Fruit fly (Drosophila melanogaster) whole organism, embryonic: ENCODE measurements around the gene Vps29.

Source experiments
- ATbp ChIP-seq: fragments of 200-800 bp; sonication (Bioruptor generic); optimal IDR thresholded peaks from 2 replicates; lab custom pipeline; 2017; ENCODE audit warnings: missing biosample characterization, mild to moderate bottlenecking, missing genetic modification characterization, missing genetic modification reagents
- Atf-2 ChIP-seq: fragments of 200-800 bp; sonication (Bioruptor generic); optimal IDR thresholded peaks from 2 replicates; lab custom pipeline; 2016; ENCODE audit warnings: missing biosample characterization, missing genetic modification characterization
- B-H1 ChIP-seq: fragments of 200-800 bp; sonication (Bioruptor generic); IDR thresholded peaks from 3 replicates; pipeline ENCODE4 v1.3.6; 2022; ENCODE audit warnings: missing biosample characterization, missing genetic modification characterization
- CG10267 ChIP-seq: fragments of 200-800 bp; sonication (Bioruptor generic); optimal IDR thresholded peaks from 2 replicates; lab custom pipeline; 2018; ENCODE audit warnings: missing biosample characterization, mild to moderate bottlenecking, missing genetic modification characterization, moderate library complexity
- CG10431 ChIP-seq: fragments of 200-800 bp; sonication (Bioruptor generic); optimal IDR thresholded peaks from 3 replicates; lab custom pipeline; 2018; ENCODE audit warnings: missing biosample characterization, mild to moderate bottlenecking, missing genetic modification characterization
- CG11696 ChIP-seq: fragments of 200-800 bp; sonication (Bioruptor generic); IDR thresholded peaks from 2 replicates; pipeline ENCODE4 v1.3.6; 2022; ENCODE audit warnings: missing biosample characterization, missing genetic modification characterization
- CG15479 ChIP-seq: fragments of 200-800 bp; sonication (Bioruptor generic); optimal IDR thresholded peaks from 3 replicates; lab custom pipeline; 2019; ENCODE audit warnings: missing biosample characterization, mild to moderate bottlenecking, missing genetic modification characterization, moderate library complexity
- CG16779 ChIP-seq: fragments of 200-800 bp; sonication (Bioruptor generic); IDR thresholded peaks from 2 replicates; pipeline ENCODE4 v1.3.6; 2022; ENCODE audit warnings: missing biosample characterization, missing genetic modification characterization
- CG2889 ChIP-seq: fragments of 200-800 bp; sonication (Bioruptor generic); IDR thresholded peaks from 3 replicates; pipeline ENCODE4 v1.3.6; 2022; ENCODE audit warnings: missing biosample characterization, missing genetic modification characterization
- CG4360 ChIP-seq: fragments of 200-800 bp; sonication (Bioruptor generic); IDR thresholded peaks from 2 replicates; pipeline ENCODE4 v1.3.6; 2022; ENCODE audit warnings: missing biosample characterization, missing genetic modification characterization
- CG4854 ChIP-seq: fragments of 200-800 bp; sonication (Bioruptor generic); optimal IDR thresholded peaks from 2 replicates; lab custom pipeline; 2016; ENCODE audit warnings: missing biosample characterization, missing genetic modification characterization, inconsistent platforms
- CG6272 ChIP-seq: fragments of 200-800 bp; sonication (Bioruptor generic); IDR thresholded peaks from 2 replicates; pipeline ENCODE4 v1.3.6; 2022; ENCODE audit warnings: missing biosample characterization, missing genetic modification characterization
- CG6854 ChIP-seq: fragments of 200-800 bp; sonication (Bioruptor generic); optimal IDR thresholded peaks from 3 replicates; lab custom pipeline; 2017; ENCODE audit warnings: missing biosample characterization, mild to moderate bottlenecking, missing genetic modification characterization
- CG8290 ChIP-seq, 3 experiments: fragments of 200-800 bp; sonication (Bioruptor generic); optimal IDR thresholded peaks; 2 replicates each; lab custom pipeline; 2016 to 2019; ENCODE audit warnings: missing biosample characterization in 3 of 3, missing genetic modification characterization in 3 of 3, mild to moderate bottlenecking in 2 of 3, moderate library complexity in 1 of 3
- D ChIP-seq, 2 experiments: fragments of 200-800 bp in 1 of 2; fragments of >200 bp in 1 of 2; sonication (Bioruptor generic) in 1 of 2; optimal IDR thresholded peaks; 2 replicates in 1 of 2; 3 replicates in 1 of 2; lab custom pipeline; 2017; ENCODE audit warnings: mild to moderate bottlenecking in 1 of 2, missing biosample characterization in 1 of 2, missing genetic modification characterization in 1 of 2, missing genetic modification reagents in 1 of 2
- Dad ChIP-seq: fragments of 200-800 bp; sonication (Bioruptor generic); optimal IDR thresholded peaks from 3 replicates; lab custom pipeline; 2016; ENCODE audit warnings: missing biosample characterization, missing genetic modification characterization
- Dref ChIP-seq: fragments of 200-800 bp; sonication (Bioruptor generic); IDR thresholded peaks from 2 replicates; pipeline ENCODE4 v1.3.6; 2022; ENCODE audit warnings: missing biosample characterization, missing genetic modification characterization
- ERR ChIP-seq: fragments of 200-800 bp; sonication (Bioruptor generic); optimal IDR thresholded peaks from 2 replicates; lab custom pipeline; 2016; ENCODE audit warnings: missing biosample characterization, missing genetic modification characterization
- Fer1 ChIP-seq: fragments of 200-800 bp; sonication (Bioruptor generic); optimal IDR thresholded peaks from 2 replicates; lab custom pipeline; 2017; ENCODE audit warnings: missing biosample characterization, mild to moderate bottlenecking, missing genetic modification characterization
- H15 ChIP-seq: fragments of 200-800 bp; sonication (Bioruptor generic); IDR thresholded peaks from 3 replicates; pipeline ENCODE4 v1.3.6; 2022; ENCODE audit warnings: missing biosample characterization, missing genetic modification characterization
- Hr39 ChIP-seq: fragments of >200 bp; optimal IDR thresholded peaks from 2 replicates; lab custom pipeline; 2017
- Kr ChIP-seq: fragments of 200-800 bp; sonication (Bioruptor generic); optimal IDR thresholded peaks from 2 replicates; lab custom pipeline; 2017; ENCODE audit warnings: missing biosample characterization, mild to moderate bottlenecking, missing genetic modification characterization
- Taf1 ChIP-seq: fragments of 200-800 bp; sonication (Bioruptor generic); IDR thresholded peaks from 2 replicates; pipeline ENCODE4 v1.3.6; 2022; ENCODE audit warnings: missing biosample characterization, missing genetic modification characterization
- ac ChIP-seq: fragments of 200-800 bp; sonication (Bioruptor generic); optimal IDR thresholded peaks from 3 replicates; lab custom pipeline; 2017; ENCODE audit warnings: missing biosample characterization, mild to moderate bottlenecking, missing genetic modification characterization
- aop ChIP-seq: fragments of 200-800 bp; sonication (Bioruptor generic); IDR thresholded peaks from 2 replicates; pipeline ENCODE4 v1.3.6; 2022; ENCODE audit warnings: missing biosample characterization, missing genetic modification characterization
- ap ChIP-seq: fragments of 200-800 bp; sonication (Bioruptor generic); IDR thresholded peaks from 2 replicates; pipeline ENCODE4 v1.3.6; 2022; ENCODE audit warnings: missing biosample characterization, missing genetic modification characterization
- ase ChIP-seq: fragments of 200-800 bp; sonication (Bioruptor generic); IDR thresholded peaks from 3 replicates; pipeline ENCODE4 v1.3.6; 2022; ENCODE audit warnings: missing biosample characterization, missing genetic modification characterization
- bcd ChIP-seq: fragments of 200-800 bp; sonication (Bioruptor generic); optimal IDR thresholded peaks from 2 replicates; lab custom pipeline; 2017; ENCODE audit warnings: missing biosample characterization, mild to moderate bottlenecking, missing genetic modification characterization
- corto ChIP-seq: fragments of 200-800 bp; sonication (Bioruptor generic); optimal IDR thresholded peaks from 2 replicates; lab custom pipeline; 2016; ENCODE audit warnings: missing biosample characterization, mild to moderate bottlenecking, missing genetic modification characterization, moderate library complexity
- dysf ChIP-seq: fragments of 200-800 bp; sonication (Bioruptor generic); IDR thresholded peaks from 3 replicates; pipeline ENCODE4 v1.3.6; 2022; ENCODE audit warnings: missing biosample characterization, missing genetic modification characterization
- fu2 ChIP-seq: fragments of 200-800 bp; sonication (Bioruptor generic); optimal IDR thresholded peaks from 2 replicates; lab custom pipeline; 2016; ENCODE audit warnings: missing biosample characterization, missing genetic modification characterization
- gce ChIP-seq: fragments of 200-800 bp; sonication (Bioruptor generic); IDR thresholded peaks from 3 replicates; pipeline ENCODE4 v1.3.6; 2022; ENCODE audit warnings: missing biosample characterization, missing genetic modification characterization
- gcm2 ChIP-seq: fragments of 200-800 bp; sonication (Bioruptor generic); optimal IDR thresholded peaks from 2 replicates; lab custom pipeline; 2016; ENCODE audit warnings: missing biosample characterization, missing genetic modification characterization
- gro ChIP-seq: fragments of 200-800 bp; sonication (Bioruptor generic); optimal IDR thresholded peaks from 2 replicates; lab custom pipeline; 2016; ENCODE audit warnings: missing biosample characterization, missing genetic modification characterization
- gsb ChIP-seq: fragments of 200-800 bp; sonication (Bioruptor generic); IDR thresholded peaks from 2 replicates; pipeline ENCODE4 v1.3.6; 2022; ENCODE audit warnings: missing biosample characterization, missing genetic modification characterization
- h ChIP-seq: fragments of >200 bp; optimal IDR thresholded peaks from 2 replicates; lab custom pipeline; 2017
- hbn ChIP-seq: fragments of 200-800 bp; sonication (Bioruptor generic); IDR thresholded peaks from 2 replicates; pipeline ENCODE4 v1.3.6; 2022; ENCODE audit warnings: missing biosample characterization, missing genetic modification characterization; ENCODE audit not compliant: partially characterized antibody
- inv ChIP-seq: fragments of 200-800 bp; sonication (Bioruptor generic); IDR thresholded peaks from 2 replicates; pipeline ENCODE4 v1.3.6; 2022; ENCODE audit warnings: missing biosample characterization, missing genetic modification characterization; ENCODE audit not compliant: partially characterized antibody
- jing ChIP-seq: fragments of 200-800 bp; sonication (Bioruptor generic); optimal IDR thresholded peaks from 2 replicates; lab custom pipeline; 2018; ENCODE audit warnings: missing biosample characterization, mild to moderate bottlenecking, missing genetic modification characterization
- kah ChIP-seq: fragments of 200-800 bp; sonication (Bioruptor generic); optimal IDR thresholded peaks from 2 replicates; lab custom pipeline; 2018; ENCODE audit warnings: missing biosample characterization, mild to moderate bottlenecking, missing genetic modification characterization
- lmd ChIP-seq: fragments of 200-800 bp; sonication (Bioruptor generic); IDR thresholded peaks from 2 replicates; pipeline ENCODE4 v1.3.6; 2022; ENCODE audit warnings: missing biosample characterization, missing genetic modification characterization
- mld ChIP-seq: fragments of 200-800 bp; sonication (Bioruptor generic); IDR thresholded peaks from 3 replicates; pipeline ENCODE4 v1.3.6; 2022; ENCODE audit warnings: missing biosample characterization, missing genetic modification characterization; ENCODE audit not compliant: partially characterized antibody
- onecut ChIP-seq: fragments of 200-800 bp; sonication (Bioruptor generic); IDR thresholded peaks from 2 replicates; pipeline ENCODE4 v1.3.6; 2022; ENCODE audit warnings: missing biosample characterization, missing genetic modification characterization
- pan ChIP-seq, 4 experiments: fragments of >200 bp in 3 of 4; fragments of 200-800 bp in 1 of 4; sonication (Bioruptor generic) in 1 of 4; optimal IDR thresholded peaks in 3 of 4; IDR thresholded peaks in 1 of 4; 2 replicates each; pipeline versions ENCODE4 v1.3.6 to Lab custom; 2017 to 2022; ENCODE audit warnings: missing biosample characterization in 2 of 4, missing genetic modification characterization in 2 of 4, mixed read lengths in 1 of 4
- sima ChIP-seq: fragments of 200-800 bp; sonication (Bioruptor generic); optimal IDR thresholded peaks from 2 replicates; lab custom pipeline; 2016; ENCODE audit warnings: missing biosample characterization, missing genetic modification characterization
- unc-4 ChIP-seq: fragments of 200-800 bp; sonication (Bioruptor generic); IDR thresholded peaks from 2 replicates; pipeline ENCODE4 v1.3.6; 2022; ENCODE audit warnings: missing biosample characterization, missing genetic modification characterization; ENCODE audit not compliant: partially characterized antibody
- vfl ChIP-seq: fragments of 200-800 bp; sonication (Bioruptor generic); optimal IDR thresholded peaks from 2 replicates; lab custom pipeline; 2016; ENCODE audit warnings: missing biosample characterization, missing genetic modification characterization
- vnd ChIP-seq: fragments of 200-800 bp; sonication (Bioruptor generic); IDR thresholded peaks from 3 replicates; pipeline ENCODE4 v1.3.6; 2022; ENCODE audit warnings: missing biosample characterization, missing genetic modification characterization; ENCODE audit not compliant: partially characterized antibody
- vvl ChIP-seq: fragments of 200-800 bp; sonication (Bioruptor generic); IDR thresholded peaks from 2 replicates; pipeline ENCODE4 v1.3.6; 2022; ENCODE audit warnings: missing biosample characterization, missing genetic modification characterization

Vps29 gene

DNA sequence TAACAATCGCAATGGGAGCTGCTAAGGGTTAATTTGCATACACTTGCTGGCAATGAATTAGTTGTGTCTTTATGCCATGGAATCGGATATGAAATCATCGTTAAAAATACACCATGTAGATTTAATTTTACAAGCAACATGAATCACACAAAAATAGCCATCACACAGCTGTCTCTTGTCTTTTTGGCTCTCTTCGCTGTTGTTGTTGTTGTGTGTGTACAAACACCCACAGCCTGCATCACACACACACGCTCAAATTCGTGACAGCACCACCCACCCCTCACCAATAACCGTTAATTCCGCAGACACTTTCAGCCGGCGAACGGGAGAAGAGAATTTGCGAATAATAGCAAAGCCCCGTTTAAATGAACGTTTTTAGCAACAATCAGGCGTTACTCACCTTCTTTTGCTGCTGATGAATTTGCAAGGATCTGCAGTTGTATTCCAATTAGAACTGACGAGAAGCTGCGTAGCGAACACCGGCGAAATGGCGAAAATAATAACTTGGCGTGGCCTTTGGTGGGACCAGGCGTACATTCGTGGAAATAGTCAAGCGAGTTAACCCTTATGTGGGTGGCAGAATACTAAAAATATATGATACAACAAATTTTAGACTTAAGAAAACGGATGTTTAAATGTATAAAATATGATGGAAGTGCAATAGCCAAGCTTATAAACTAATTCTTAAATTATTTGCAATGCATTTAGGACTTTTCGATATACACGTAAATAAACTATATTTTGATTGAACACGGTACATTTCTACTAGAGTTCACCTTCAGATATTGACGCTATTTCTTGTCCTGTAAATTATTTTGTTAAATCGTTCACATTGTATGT is 7.3 kb downstream of the Vps29 start, which contains the start of gene capt (continued):
- no peak for TF ChIP-seq D (optimal IDR thresholded peaks at IDR 0.05; lab: Kevin White, UChicago)
- TF ChIP-seq D (GFP tag; optimal IDR thresholded peaks at IDR 0.05; lab: Kevin White, UChicago), result no peak
- no peak for TF ChIP-seq jing (GFP tag; lab: Kevin White, UChicago)
- TF ChIP-seq Dad (GFP tag; lab: Kevin White, UChicago), result no peak
- no peak for TF ChIP-seq pan (optimal IDR thresholded peaks at IDR 0.05; lab: Kevin White, UChicago)
- TF ChIP-seq pan (GFP tag; optimal IDR thresholded peaks at IDR 0.05 in 1 of 2, IDR thresholded peaks at IDR 0.05 in 1 of 2), result peak in 1 of 2 experiments; percentile 42
- TF ChIP-seq inv, result no peak
- peak; percentile 88 for TF ChIP-seq CG4360 (GFP tag; lab: Robert Waterston, UW)
- peak; percentile 10 for TF ChIP-seq Fer1 (GFP tag; lab: Kevin White, UChicago)
- no peak for TF ChIP-seq ATbp (GFP tag; lab: Kevin White, UChicago)
- TF ChIP-seq CG2889 (GFP tag; lab: Robert Waterston, UW), result no peak
- no peak for TF ChIP-seq CG11696 (GFP tag; lab: Robert Waterston, UW)
- TF ChIP-seq vvl (GFP tag; lab: Robert Waterston, UW), result peak; percentile 27; the same call in 1 of the 2 replicates
- no peak for TF ChIP-seq gcm2 (GFP tag; lab: Kevin White, UChicago)
- TF ChIP-seq unc-4 (GFP tag; lab: Robert Waterston, UW), result no peak
- no peak for TF ChIP-seq onecut (GFP tag; lab: Robert Waterston, UW)
- TF ChIP-seq Kr (GFP tag; lab: Kevin White, UChicago), result no peak
- TF ChIP-seq gsb (GFP tag; lab: Robert Waterston, UW), result no peak
- TF ChIP-seq aop (GFP tag; lab: Robert Waterston, UW), result 0 out of 2 replicates have a peak, but pooled peaks have one; percentile 8
- TF ChIP-seq H15 (GFP tag; lab: Robert Waterston, UW), result no peak
- TF ChIP-seq dysf (GFP tag; lab: Robert Waterston, UW), result peak; percentile 61; the same call in 1 of the 3 replicates
- TF ChIP-seq hbn (GFP tag; lab: Robert Waterston, UW), result no peak
- TF ChIP-seq bcd (GFP tag; lab: Kevin White, UChicago), result peak; percentile 26
- no peak for TF ChIP-seq CG6854 (GFP tag; lab: Kevin White, UChicago)
- no peak for TF ChIP-seq lmd (GFP tag; lab: Robert Waterston, UW)
- TF ChIP-seq gro, result peak; percentile 3
- no peak for TF ChIP-seq CG6272 (GFP tag; lab: Robert Waterston, UW)
- TF ChIP-seq CG16779 (GFP tag; lab: Robert Waterston, UW), result no peak
- peak; percentile 38 for TF ChIP-seq CG15479 (GFP tag; lab: Kevin White, UChicago)
- no peak for TF ChIP-seq Dref (GFP tag; lab: Robert Waterston, UW)
- no peak for TF ChIP-seq gce (GFP tag; lab: Robert Waterston, UW)
- peak; percentile 21 for TF ChIP-seq CG10267 (tag; lab: Kevin White, UChicago)
- TF ChIP-seq ap (GFP tag; lab: Robert Waterston, UW), result no peak
- TF ChIP-seq Taf1 (GFP tag; lab: Robert Waterston, UW), result peak; percentile 53; the same call in 1 of the 2 replicates
- TF ChIP-seq CG8290 (GFP tag; optimal IDR thresholded peaks at IDR 0.05; lab: Kevin White, UChicago), result no peak
- no peak for TF ChIP-seq CG8290 (tag; optimal IDR thresholded peaks at IDR 0.05; lab: Kevin White, UChicago)
- TF ChIP-seq h (lab: Kevin White, UChicago), result no peak
- no peak for TF ChIP-seq Atf-2 (GFP tag; lab: Kevin White, UChicago)
- no peak for TF ChIP-seq CG10431 (GFP tag; lab: Kevin White, UChicago)
- peak; percentile 94 for TF ChIP-seq kah (GFP tag; lab: Kevin White, UChicago)
- no peak for TF ChIP-seq corto
- no peak for TF ChIP-seq ERR (GFP tag; lab: Kevin White, UChicago)
- TF ChIP-seq B-H1 (GFP tag; lab: Robert Waterston, UW), result no peak
- TF ChIP-seq ase (GFP tag; lab: Robert Waterston, UW), result no peak
- no peak for TF ChIP-seq vnd (GFP tag; lab: Robert Waterston, UW)
- TF ChIP-seq vfl (GFP tag; lab: Kevin White, UChicago), result no peak
- TF ChIP-seq mld, result no peak
- TF ChIP-seq fu2, result peak; percentile 10
- no peak for TF ChIP-seq Hr39 (lab: Kevin White, UChicago)
- TF ChIP-seq sima (GFP tag; lab: Kevin White, UChicago), result no peak
- no peak for TF ChIP-seq CG4854
- peak; percentile 30 for TF ChIP-seq ac (GFP tag; lab: Kevin White, UChicago)
